Worm (Caenorhabditis elegans) whole organism, L1 larva: ENCODE data around the gene lhpp-1.

Source experiments
- elt-3 ChIP-seq, 6 experiments: fragments of 150-350 bp in 1 of 6; sonication (generic microtip); optimal IDR thresholded peaks; 2 replicates each; lab custom pipeline; 2017 to 2018; ENCODE audit warnings: missing biosample characterization in 6 of 6, missing genetic modification characterization in 6 of 6, inconsistent platforms in 1 of 6
- fkh-4 ChIP-seq: sonication (generic microtip); optimal IDR thresholded peaks from 2 replicates; lab custom pipeline; 2016; ENCODE audit warnings: missing compliant biosample characterization, missing genetic modification characterization, borderline replicate concordance
- snpc-4 ChIP-seq: fragments of 150-350 bp; optimal IDR thresholded peaks from 2 replicates; lab custom pipeline; 2014; ENCODE audit warnings: missing biosample characterization, missing genetic modification characterization
- snu-23 ChIP-seq: sonication (generic microtip); optimal IDR thresholded peaks from 2 replicates; lab custom pipeline; 2016; ENCODE audit warnings: missing genetic modification characterization, missing compliant biosample characterization
- sptf-1 ChIP-seq: fragments of 150-350 bp; optimal IDR thresholded peaks from 2 replicates; lab custom pipeline; 2014; ENCODE audit warnings: missing biosample characterization, missing genetic modification characterization
- ztf-11 ChIP-seq, 2 experiments: sonication (generic microtip); optimal IDR thresholded peaks; 2 replicates each; lab custom pipeline; 2016 to 2017; ENCODE audit warnings: missing genetic modification characterization in 2 of 2, missing biosample characterization in 1 of 2, missing compliant biosample characterization in 1 of 2
- ztf-4 ChIP-seq: fragments of 150-350 bp; optimal IDR thresholded peaks from 2 replicates; lab custom pipeline; 2014; ENCODE audit warnings: missing biosample characterization, missing genetic modification characterization

- TF ChIP-seq snu-23 (peak; percentile 30), ztf-4 (tag; lab: Kevin White, UChicago) (no peak), sptf-1 (tag; lab: Kevin White, UChicago) (no peak), ztf-11 (tag; optimal IDR thresholded peaks at IDR 0.05; lab: Kevin White, UChicago) (no peak), snpc-4 (peak; percentile 43), fkh-4 (tag; lab: Kevin White, UChicago) (no peak), elt-3 (tag; optimal IDR thresholded peaks at IDR 0.05; lab: Kevin White, UChicago) (no peak)
Measured at ce11 chrV:12100794-12101343, 10.7 kb downstream of the lhpp-1 start, which contains the start of gene nhr-154.
